5 fruit fly cellular contexts compared by ENCODE assay signal in the genomic region with DNA sequence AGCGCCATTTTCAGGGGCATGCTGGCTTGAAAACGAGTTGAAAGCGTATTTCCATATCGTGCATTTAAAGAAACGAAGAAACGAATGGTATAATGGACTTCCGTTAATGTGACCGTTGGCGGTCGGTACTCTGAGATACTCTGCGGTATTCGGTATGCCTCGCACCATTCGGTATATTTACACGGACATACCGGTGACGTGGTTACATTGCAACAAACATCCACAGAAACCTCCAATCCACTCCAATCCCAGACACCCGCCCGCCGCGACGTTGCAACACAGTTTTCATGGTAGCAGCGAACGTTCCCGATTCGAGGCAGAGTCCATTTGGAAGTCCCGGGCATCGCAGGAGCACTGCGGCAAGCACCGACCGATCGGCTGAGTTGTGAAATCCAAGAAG.
TF ChIP-seq lines count a peak whose summit lies in the region.

A gene (plus strand): TSS at position 170 of the 400 bp plus-strand sequence.

- no peak for TF ChIP-seq CTCF in whole organism, embryonic (GFP tag; optimal IDR thresholded peaks at IDR 0.05; lab: Kevin White, UChicago)

TF ChIP-seq in whole organism, adult, 20 proteins besides CTCF, POLR2A, EP300 and RAD21:
- TF ChIP-seq CG1620 (GFP tag; optimal IDR thresholded peaks at IDR 0.05; lab: Kevin White, UChicago) (peak; percentile 4), CG7101 (tag; optimal IDR thresholded peaks at IDR 0.05; lab: Kevin White, UChicago) (peak; percentile 2), bab1 (GFP tag; optimal IDR thresholded peaks at IDR 0.05; lab: Kevin White, UChicago) (peak; percentile 54), tj (GFP tag; optimal IDR thresholded peaks at IDR 0.05; lab: Kevin White, UChicago) (no peak), pad (GFP tag; optimal IDR thresholded peaks at IDR 0.05; lab: Kevin White, UChicago) (peak; percentile 3)

TF ChIP-seq in whole organism, embryonic, 481 proteins besides CTCF, POLR2A, EP300 and RAD21 (continues in another document):
- TF ChIP-seq Dref (GFP tag; IDR thresholded peaks at IDR 0.05; lab: Robert Waterston, UW) (peak; percentile 29), CG31441 (GFP tag; IDR thresholded peaks at IDR 0.05; lab: Robert Waterston, UW) (no peak), CG2129 (GFP tag; IDR thresholded peaks at IDR 0.05; lab: Robert Waterston, UW; ENCODE audit: partially characterized antibody) (no peak), HmgZ (tag; optimal IDR thresholded peaks at IDR 0.05; lab: Kevin White, UChicago) (peak; percentile 27), CG12659 (GFP tag; optimal IDR thresholded peaks at IDR 0.05; lab: Kevin White, UChicago) (peak; percentile 46), gcm2 (GFP tag; optimal IDR thresholded peaks at IDR 0.05; lab: Kevin White, UChicago) (no peak), CG8924 (tag; optimal IDR thresholded peaks at IDR 0.05; lab: Kevin White, UChicago) (no peak), Dp (GFP tag; optimal IDR thresholded peaks at IDR 0.05; lab: Kevin White, UChicago) (peak; percentile 38), Blimp-1 (GFP tag; optimal IDR thresholded peaks at IDR 0.05; lab: Kevin White, UChicago) (no peak), CG9797 (GFP tag; optimal IDR thresholded peaks at IDR 0.05; lab: Kevin White, UChicago) (peak; percentile 75), CG8089 (GFP tag; optimal IDR thresholded peaks at IDR 0.05; lab: Kevin White, UChicago) (no peak), crc (GFP tag; optimal IDR thresholded peaks at IDR 0.05; lab: Kevin White, UChicago) (no peak), sc (optimal IDR thresholded peaks at IDR 0.05; lab: Kevin White, UChicago) (no peak), sc (GFP tag; optimal IDR thresholded peaks at IDR 0.05; lab: Kevin White, UChicago) (no peak), Fer1 (GFP tag; optimal IDR thresholded peaks at IDR 0.05; lab: Kevin White, UChicago) (no peak), Deaf1 (tag; optimal IDR thresholded peaks at IDR 0.05; lab: Kevin White, UChicago) (peak; percentile 1), CG32772 (GFP tag; IDR thresholded peaks at IDR 0.05; lab: Robert Waterston, UW) (no peak), en (GFP tag; optimal IDR thresholded peaks at IDR 0.05; lab: Kevin White, UChicago) (no peak), cas (GFP tag; IDR thresholded peaks at IDR 0.05; lab: Robert Waterston, UW) (no peak), gem (tag; optimal IDR thresholded peaks at IDR 0.05; lab: Kevin White, UChicago) (no peak), Ptx1 (GFP tag; IDR thresholded peaks at IDR 0.05; lab: Robert Waterston, UW) (no peak)

TF ChIP-seq in whole organism, prepupa, 60 proteins besides CTCF, POLR2A, EP300 and RAD21:
- no peak for TF ChIP-seq Smox (GFP tag; optimal IDR thresholded peaks at IDR 0.05; lab: Kevin White, UChicago)
- TF ChIP-seq ss (GFP tag; optimal IDR thresholded peaks at IDR 0.05; lab: Kevin White, UChicago) = peak in 1 of 2 experiments; percentile 36
- TF ChIP-seq cyc (GFP tag; optimal IDR thresholded peaks at IDR 0.05; lab: Kevin White, UChicago) = peak; percentile 3
- no peak for TF ChIP-seq CG8319 (GFP tag; optimal IDR thresholded peaks at IDR 0.05; lab: Kevin White, UChicago)
- TF ChIP-seq svp (GFP tag; lab: Kevin White, UChicago) = no peak
- TF ChIP-seq CG6792 (GFP tag; optimal IDR thresholded peaks at IDR 0.05; lab: Kevin White, UChicago) = no peak
- TF ChIP-seq dsx (GFP tag; optimal IDR thresholded peaks at IDR 0.05; lab: Kevin White, UChicago; ENCODE audit: poor library complexity, severe bottlenecking) = peak; percentile 26
- TF ChIP-seq salr (GFP tag; optimal IDR thresholded peaks at IDR 0.05; lab: Kevin White, UChicago) = no peak
- TF ChIP-seq lz (GFP tag; optimal IDR thresholded peaks at IDR 0.05; lab: Kevin White, UChicago) = peak; percentile 11
- TF ChIP-seq CG34406 (GFP tag; optimal IDR thresholded peaks at IDR 0.05; lab: Kevin White, UChicago) = no peak
- no peak for TF ChIP-seq CG6808 (GFP tag; optimal IDR thresholded peaks at IDR 0.05; lab: Kevin White, UChicago)
- no peak for TF ChIP-seq Blimp-1 (GFP tag; optimal IDR thresholded peaks at IDR 0.05; lab: Kevin White, UChicago)
- peak; percentile 45 for TF ChIP-seq Eip78C (GFP tag; lab: Kevin White, UChicago)
- TF ChIP-seq CG11762 (GFP tag; optimal IDR thresholded peaks at IDR 0.05; lab: Kevin White, UChicago; ENCODE audit: insufficient read depth) = no peak
- no peak for TF ChIP-seq Ets21C (GFP tag; optimal IDR thresholded peaks at IDR 0.05; lab: Kevin White, UChicago)
- TF ChIP-seq CG7368 (GFP tag; optimal IDR thresholded peaks at IDR 0.05; lab: Kevin White, UChicago) = no peak
- TF ChIP-seq Hr39 (GFP tag; optimal IDR thresholded peaks at IDR 0.05; lab: Kevin White, UChicago) = no peak

TF ChIP-seq in whole organism, pupa, 21 proteins besides CTCF, POLR2A, EP300 and RAD21:
- TF ChIP-seq rn (GFP tag; IDR thresholded peaks at IDR 0.05; lab: Robert Waterston, UW) (no peak), CG32121 (GFP tag; IDR thresholded peaks at IDR 0.05; lab: Robert Waterston, UW) (no peak), CG4496 (GFP tag; IDR thresholded peaks at IDR 0.05; lab: Robert Waterston, UW) (peak; percentile 44; the same call in 1 of the 3 replicates), Pif1A (GFP tag; optimal IDR thresholded peaks at IDR 0.05; lab: Kevin White, UChicago) (no peak), CG9948 (tag; optimal IDR thresholded peaks at IDR 0.05; lab: Kevin White, UChicago) (no peak), Pif1B (GFP tag; optimal IDR thresholded peaks at IDR 0.05; lab: Kevin White, UChicago) (no peak), fd96Ca (GFP tag; IDR thresholded peaks at IDR 0.05; lab: Robert Waterston, UW) (no peak), CG10348 (GFP tag; IDR thresholded peaks at IDR 0.05; lab: Robert Waterston, UW) (no peak), Ets98B (GFP tag; IDR thresholded peaks at IDR 0.05; lab: Robert Waterston, UW) (no peak; the same call in 1 of the 2 replicates), CG34367 (tag; optimal IDR thresholded peaks at IDR 0.05; lab: Kevin White, UChicago) (peak; percentile 2), CG12605 (GFP tag; IDR thresholded peaks at IDR 0.05; lab: Robert Waterston, UW) (no peak), CG8301 (tag; optimal IDR thresholded peaks at IDR 0.05; lab: Kevin White, UChicago) (no peak), gl (tag; optimal IDR thresholded peaks at IDR 0.05; lab: Kevin White, UChicago) (no peak), CG15710 (tag; optimal IDR thresholded peaks at IDR 0.05; lab: Kevin White, UChicago) (no peak), Snoo (tag; optimal IDR thresholded peaks at IDR 0.05; lab: Kevin White, UChicago) (peak; percentile 19)
TF ChIP-seq in whole organism, pupa: peak in this region for 3.

TF ChIP-seq in whole organism, wandering third instar larva, 38 proteins besides CTCF, POLR2A, EP300 and RAD21:
- TF ChIP-seq dl (GFP tag; optimal IDR thresholded peaks at IDR 0.05; lab: Kevin White, UChicago; ENCODE audit: insufficient read depth in 1 of 2, partially characterized antibody in 2 of 2) (no peak), ey (GFP tag; optimal IDR thresholded peaks at IDR 0.05; lab: Kevin White, UChicago) (no peak), Rel (GFP tag; optimal IDR thresholded peaks at IDR 0.05; lab: Kevin White, UChicago) (no peak), Rel (tag; optimal IDR thresholded peaks at IDR 0.05; lab: Kevin White, UChicago) (no peak), Sp1 (GFP tag; optimal IDR thresholded peaks at IDR 0.05; lab: Kevin White, UChicago) (peak; percentile 16), N (GFP tag; optimal IDR thresholded peaks at IDR 0.05; lab: Kevin White, UChicago) (no peak), HLH106 (tag; optimal IDR thresholded peaks at IDR 0.05; lab: Kevin White, UChicago) (peak; percentile 18), Dfd (GFP tag; optimal IDR thresholded peaks at IDR 0.05; lab: Kevin White, UChicago) (no peak), pan (optimal IDR thresholded peaks at IDR 0.05; lab: Kevin White, UChicago) (no peak), Mio (GFP tag; optimal IDR thresholded peaks at IDR 0.05; lab: Kevin White, UChicago) (no peak), rgr (GFP tag; optimal IDR thresholded peaks at IDR 0.05; lab: Kevin White, UChicago) (peak; percentile 22), CG9705 (GFP tag; optimal IDR thresholded peaks at IDR 0.05; lab: Kevin White, UChicago) (no peak), jim (GFP tag; optimal IDR thresholded peaks at IDR 0.05; lab: Kevin White, UChicago) (no peak), woc (GFP tag; optimal IDR thresholded peaks at IDR 0.05; lab: Kevin White, UChicago) (no peak), Jra (GFP tag; optimal IDR thresholded peaks at IDR 0.05; lab: Kevin White, UChicago) (no peak), sage (GFP tag; optimal IDR thresholded peaks at IDR 0.05; lab: Kevin White, UChicago) (no peak), brk (GFP tag; optimal IDR thresholded peaks at IDR 0.05; lab: Kevin White, UChicago) (no peak), br (GFP tag; optimal IDR thresholded peaks at IDR 0.05; lab: Kevin White, UChicago) (no peak), dsf (GFP tag; optimal IDR thresholded peaks at IDR 0.05; lab: Kevin White, UChicago; ENCODE audit: borderline replicate concordance) (no peak), Dif (GFP tag; optimal IDR thresholded peaks at IDR 0.05; lab: Kevin White, UChicago; ENCODE audit: partially characterized antibody) (no peak), Hnf4 (GFP tag; optimal IDR thresholded peaks at IDR 0.05; lab: Kevin White, UChicago) (no peak)
